Worm (Caenorhabditis elegans): ENCODE data around the gene R04E5.9.

Gene R04E5.9

DNA sequence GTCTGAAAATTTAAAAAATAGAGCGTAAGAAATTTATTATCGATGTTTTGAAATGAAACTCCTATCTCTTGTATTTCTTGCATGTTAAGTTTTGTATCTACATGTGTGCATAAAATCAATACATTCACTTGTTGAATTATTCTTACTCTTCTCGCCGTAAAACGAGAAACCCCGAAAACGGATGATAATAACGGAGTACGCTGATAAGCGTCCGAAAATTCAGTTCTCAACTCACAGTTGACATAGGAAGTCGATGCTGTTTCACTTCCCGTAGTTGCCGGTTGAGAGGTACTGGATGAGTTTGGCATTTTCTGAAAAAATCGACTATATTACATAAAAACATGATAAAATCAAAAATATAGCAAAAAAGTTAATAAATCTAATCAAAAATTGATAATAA, 24.5 kb upstream of the R04E5.9 start, which contains the start of gene sec-15:
Gene sec-15 (minus strand): TSS at position 311 of the 400 bp plus-strand sequence.
- TF ChIP-seq ztf-1 (GFP tag; conservative IDR thresholded peaks at IDR 0.05) (no peak), nhr-12 (tag; optimal IDR thresholded peaks at IDR 0.05) (no peak), dmd-4 (tag; optimal IDR thresholded peaks at IDR 0.05) (no peak), nhr-77 (tag; optimal IDR thresholded peaks at IDR 0.05) (no peak), aly-2 (tag; optimal IDR thresholded peaks at IDR 0.05) (no peak), R02D3.7 (tag; optimal IDR thresholded peaks at IDR 0.05) (no peak), mbf-1 (tag; optimal IDR thresholded peaks at IDR 0.05) (no peak), ztf-11 (tag; optimal IDR thresholded peaks at IDR 0.05) (no peak), nhr-23 (tag; optimal IDR thresholded peaks at IDR 0.05) (no peak), sem-4 (tag; optimal IDR thresholded peaks at IDR 0.05) (no peak), nhr-129 (tag; optimal IDR thresholded peaks at IDR 0.05) (no peak), Y55F3AM.14 (GFP tag; optimal IDR thresholded peaks at IDR 0.05) (no peak), snpc-4 (tag; optimal IDR thresholded peaks at IDR 0.05) (no peak), elt-3 (tag; optimal IDR thresholded peaks at IDR 0.05) (no peak), F13H6.1 (tag; optimal IDR thresholded peaks at IDR 0.05) (no peak), crh-2 (tag; optimal IDR thresholded peaks at IDR 0.05) (no peak), sma-9 (GFP tag; optimal IDR thresholded peaks at IDR 0.05) (no peak), sma-9 (tag; optimal IDR thresholded peaks at IDR 0.05) (no peak), nhr-25 (tag; optimal IDR thresholded peaks at IDR 0.05) (no peak)

DNA sequence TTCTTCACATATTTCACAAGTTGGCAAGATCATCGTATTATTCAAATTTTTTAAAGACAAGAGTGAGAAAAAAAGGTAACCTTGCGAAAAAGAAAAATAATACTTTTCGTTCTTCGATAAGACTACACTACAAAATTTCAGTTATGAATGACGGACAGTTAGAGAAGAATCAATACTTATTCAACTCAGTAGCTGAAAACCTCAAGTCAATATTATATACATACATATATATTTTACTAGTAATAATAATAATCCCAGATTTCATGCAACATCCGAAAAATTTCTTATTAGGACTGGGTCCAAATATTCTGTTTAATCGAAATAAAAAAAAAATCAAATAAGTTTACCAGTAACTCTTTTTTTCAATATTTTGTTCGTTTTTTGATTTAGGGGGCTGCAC, 20.2 kb upstream of the R04E5.9 start, which contains the start of gene C28G1.6:
Gene C28G1.6 (minus strand): TSS at position 101 of the 400 bp plus-strand sequence.
- no peak for TF ChIP-seq unc-62 (GFP tag; optimal IDR thresholded peaks at IDR 0.05)
- peak; percentile 11 for TF ChIP-seq fos-1 (tag; optimal IDR thresholded peaks at IDR 0.05)

DNA sequence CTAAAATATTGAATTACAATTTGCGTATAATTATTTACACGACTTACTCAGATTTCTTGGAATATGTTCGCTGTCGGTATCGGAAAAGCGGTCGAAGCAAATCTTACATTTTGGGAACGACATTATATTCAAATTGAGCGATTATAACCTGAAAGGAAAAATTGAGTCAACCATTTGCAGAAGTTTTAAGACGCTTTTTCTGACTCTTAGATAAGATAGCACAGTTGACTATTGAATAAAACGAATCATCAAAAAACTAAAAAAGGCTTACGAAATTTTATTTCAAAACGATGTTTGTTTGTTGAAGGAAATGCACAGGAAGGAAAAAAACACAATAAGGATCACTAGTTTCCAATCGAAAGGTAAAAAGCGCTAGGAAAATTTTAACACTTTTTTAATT, 17.4 kb upstream of the R04E5.9 start, which contains the start of gene rcs-1:
Gene rcs-1 (minus strand): TSS at position 176 of the 400 bp plus-strand sequence.
- peak; percentile 71 for TF ChIP-seq fos-1 (tag; optimal IDR thresholded peaks at IDR 0.05)
- TF ChIP-seq R02D3.7 (tag; optimal IDR thresholded peaks at IDR 0.05): no peak

DNA sequence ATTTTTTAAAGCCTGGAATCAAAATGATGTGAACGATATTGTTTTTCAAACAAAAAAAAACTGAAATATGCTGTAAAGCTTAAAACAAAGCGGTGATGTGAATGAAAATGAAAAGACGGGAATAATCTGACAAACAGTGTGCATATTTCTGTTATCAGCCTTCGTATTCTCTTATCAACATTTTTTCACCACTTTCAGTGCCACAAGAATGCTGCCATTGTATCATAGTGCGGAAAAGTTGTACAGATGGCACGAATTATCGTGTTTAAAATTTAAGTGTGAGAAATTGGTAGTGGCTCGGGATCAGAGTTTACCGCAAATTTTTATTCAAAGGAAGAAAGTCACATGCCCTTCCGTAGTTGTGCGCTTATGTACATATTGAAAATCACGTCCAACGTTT, 13.5 kb upstream of the R04E5.9 start, which contains the start of gene ifd-1:
Gene ifd-1 (minus strand): TSS at position 12 of the 400 bp plus-strand sequence.
- TF ChIP-seq F13H6.1 (tag; optimal IDR thresholded peaks at IDR 0.05) (peak; percentile 14), nhr-23 (tag; optimal IDR thresholded peaks at IDR 0.05) (no peak), sma-9 (GFP tag; optimal IDR thresholded peaks at IDR 0.05) (peak; percentile 61), sma-9 (tag; optimal IDR thresholded peaks at IDR 0.05) (no peak), nhr-129 (tag; optimal IDR thresholded peaks at IDR 0.05) (peak; percentile 8), nhr-12 (tag; optimal IDR thresholded peaks at IDR 0.05) (no peak), crh-2 (tag; optimal IDR thresholded peaks at IDR 0.05) (peak; percentile 54), fos-1 (tag; optimal IDR thresholded peaks at IDR 0.05) (peak; percentile 96), ztf-1 (GFP tag; conservative IDR thresholded peaks at IDR 0.05) (no peak)

DNA sequence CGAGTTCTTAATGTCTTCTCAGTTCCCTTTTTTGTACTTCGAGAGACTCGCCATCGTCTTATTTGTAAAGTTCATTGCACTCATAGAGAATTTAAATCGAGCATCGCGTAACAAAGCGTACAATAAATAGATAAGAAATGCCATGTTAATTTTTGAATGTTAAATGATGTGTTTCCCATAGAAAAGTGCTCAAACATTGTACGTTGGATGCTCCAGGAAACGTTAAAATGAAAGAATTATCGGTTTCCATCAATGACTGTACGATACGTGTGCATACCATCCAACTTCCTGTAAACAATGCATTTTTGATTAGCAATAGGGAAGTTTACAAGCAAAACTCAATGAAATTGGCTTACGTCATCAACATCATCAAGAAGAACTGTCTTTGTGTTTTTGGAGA, 9.7 kb upstream of the R04E5.9 start:
- TF ChIP-seq crh-2 (tag; optimal IDR thresholded peaks at IDR 0.05) (peak; percentile 68), gmeb-1 (tag; optimal IDR thresholded peaks at IDR 0.05) (peak; percentile 3), elt-1 (tag; optimal IDR thresholded peaks at IDR 0.05) (no peak), sem-4 (tag; optimal IDR thresholded peaks at IDR 0.05) (no peak), ceh-82 (tag; optimal IDR thresholded peaks at IDR 0.05) (no peak), fos-1 (tag; optimal IDR thresholded peaks at IDR 0.05) (peak; percentile 92), sma-9 (GFP tag; optimal IDR thresholded peaks at IDR 0.05) (peak; percentile 23), sma-9 (tag; optimal IDR thresholded peaks at IDR 0.05) (no peak)

DNA sequence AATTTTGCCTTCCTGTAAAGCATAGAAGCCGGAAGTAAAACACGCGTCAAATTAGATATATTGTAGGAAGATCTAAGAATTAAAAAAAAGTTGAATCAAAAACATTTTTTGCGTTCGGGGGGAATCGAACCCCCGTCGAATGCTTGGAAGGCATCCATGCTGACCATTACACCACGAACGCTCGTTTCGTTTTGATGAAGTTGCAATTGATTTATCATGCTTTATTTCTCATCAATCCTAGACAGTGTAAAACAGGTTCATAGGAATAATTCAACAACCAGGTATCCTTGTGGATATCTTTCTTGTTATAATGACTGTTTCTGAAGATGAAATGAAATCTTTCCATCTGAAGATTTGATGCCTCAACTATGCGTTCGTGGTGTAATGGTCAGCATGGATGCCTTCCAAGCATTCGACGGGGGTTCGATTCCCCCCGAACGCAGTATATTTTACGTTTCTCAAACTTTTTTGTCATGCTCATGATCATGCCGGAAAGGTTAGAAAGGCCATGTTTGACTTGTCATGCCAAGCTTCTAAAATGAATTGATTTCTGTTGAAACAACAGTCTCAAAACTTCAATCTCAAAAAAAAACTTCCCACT, 9.0 kb upstream of the R04E5.9 start:
- TF ChIP-seq peb-1 (tag; optimal IDR thresholded peaks at IDR 0.05) (no peak), nhr-11 (tag; optimal IDR thresholded peaks at IDR 0.05) (no peak), nhr-21 (tag; optimal IDR thresholded peaks at IDR 0.05) (peak; percentile 62), sma-3 (GFP tag; optimal IDR thresholded peaks at IDR 0.05) (peak; percentile 14)

DNA sequence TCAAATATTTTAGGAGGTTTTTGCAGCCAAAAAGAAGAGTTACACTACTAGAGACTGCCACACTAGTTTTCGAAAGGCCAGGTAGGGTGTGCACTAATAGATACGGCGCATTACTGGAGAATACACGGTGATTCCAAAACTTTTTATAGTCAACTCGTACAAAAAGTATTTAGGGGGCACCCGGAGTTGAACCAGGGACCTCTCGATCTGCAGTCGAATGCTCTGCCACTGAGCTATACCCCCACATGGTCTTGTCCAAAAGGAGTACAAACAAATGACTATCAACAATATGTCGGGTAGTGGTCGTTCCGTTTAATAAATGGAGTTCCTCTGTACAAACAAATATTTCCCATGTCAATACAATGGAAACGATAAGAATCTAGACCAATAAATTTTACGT, 7.0 kb upstream of the R04E5.9 start:
- no peak for TF ChIP-seq alr-1 (tag; optimal IDR thresholded peaks at IDR 0.05)
- peak; percentile 30 for TF ChIP-seq fos-1 (tag; optimal IDR thresholded peaks at IDR 0.05)
- TF ChIP-seq dmd-4 (tag; optimal IDR thresholded peaks at IDR 0.05): no peak

Data from whole organism, L2 larva.